Fruit fly (Drosophila melanogaster) whole organism, adult: ENCODE results near the gene Pxd.

Experiments used
- CG11617 ChIP-seq: fragments of 200-800 bp; sonication (Bioruptor generic); optimal IDR thresholded peaks from 2 replicates; lab custom pipeline; 2017; ENCODE audit warnings: mild to moderate bottlenecking, missing biosample characterization, missing genetic modification reagents, missing genetic modification characterization
- CG12768 ChIP-seq: fragments of 200-800 bp; sonication (Bioruptor generic); optimal IDR thresholded peaks from 2 replicates; lab custom pipeline; 2017; ENCODE audit warnings: missing biosample characterization, missing genetic modification characterization, mild to moderate bottlenecking, moderate library complexity, missing genetic modification reagents
- CG14711 ChIP-seq: fragments of 200-800 bp; sonication (Bioruptor generic); optimal IDR thresholded peaks from 2 replicates; lab custom pipeline; 2018; ENCODE audit warnings: missing biosample characterization, mild to moderate bottlenecking, missing genetic modification characterization, moderate library complexity
- CG1620 ChIP-seq: fragments of 200-800 bp; sonication (Bioruptor generic); optimal IDR thresholded peaks from 2 replicates; lab custom pipeline; 2016; ENCODE audit warnings: missing biosample characterization, missing genetic modification characterization
- CG33017 ChIP-seq: fragments of 200-800 bp; sonication (Bioruptor generic); optimal IDR thresholded peaks from 2 replicates; lab custom pipeline; 2018; ENCODE audit warnings: missing biosample characterization, mild to moderate bottlenecking, missing genetic modification characterization, moderate library complexity
- CG5204 ChIP-seq: fragments of 200-800 bp; sonication (Bioruptor generic); optimal IDR thresholded peaks from 2 replicates; lab custom pipeline; 2016; ENCODE audit warnings: missing biosample characterization, missing genetic modification characterization
- CG7045 ChIP-seq: fragments of 200-800 bp; sonication (Bioruptor generic); optimal IDR thresholded peaks from 2 replicates; lab custom pipeline; 2017; ENCODE audit warnings: missing biosample characterization, mild to moderate bottlenecking, missing genetic modification characterization
- CG7101 ChIP-seq: fragments of 200-800 bp; sonication (Bioruptor generic); optimal IDR thresholded peaks from 2 replicates; lab custom pipeline; 2018; ENCODE audit warnings: missing biosample characterization, mild to moderate bottlenecking, missing genetic modification characterization, moderate library complexity
- Clk ChIP-seq: fragments of 200-800 bp; sonication (Bioruptor generic); optimal IDR thresholded peaks from 2 replicates; lab custom pipeline; 2017; ENCODE audit warnings: missing biosample characterization, missing genetic modification characterization
- Crg-1 ChIP-seq: fragments of 200-800 bp; sonication (Bioruptor generic); optimal IDR thresholded peaks from 2 replicates; lab custom pipeline; 2016; ENCODE audit warnings: missing biosample characterization, missing genetic modification characterization
- Hr96 ChIP-seq: fragments of 200-800 bp; sonication (Bioruptor generic); optimal IDR thresholded peaks from 2 replicates; lab custom pipeline; 2016; ENCODE audit warnings: missing biosample characterization, missing genetic modification characterization
- Mnt ChIP-seq: fragments of 200-800 bp; sonication (Bioruptor generic); optimal IDR thresholded peaks from 2 replicates; lab custom pipeline; 2016; ENCODE audit warnings: missing biosample characterization, mild to moderate bottlenecking, missing genetic modification characterization
- bab1 ChIP-seq: fragments of 200-800 bp; sonication (Bioruptor generic); optimal IDR thresholded peaks from 3 replicates; lab custom pipeline; 2019; ENCODE audit warnings: missing biosample characterization, mild to moderate bottlenecking, missing genetic modification characterization, moderate library complexity
- cic ChIP-seq: fragments of 200-800 bp; sonication (Bioruptor generic); optimal IDR thresholded peaks from 2 replicates; lab custom pipeline; 2017; ENCODE audit warnings: missing biosample characterization, mild to moderate bottlenecking, missing genetic modification characterization, moderate library complexity
- cnc ChIP-seq, 2 experiments: fragments of >200 bp; optimal IDR thresholded peaks; 2 replicates each; lab custom pipeline; 2017
- kay ChIP-seq: fragments of 200-800 bp; sonication (Bioruptor generic); peaks from one replicate; lab custom pipeline; 2016; ENCODE audit warnings: missing biosample characterization, missing genetic modification characterization, borderline replicate concordance
- ovo ChIP-seq: fragments of 200-800 bp; sonication (Bioruptor generic); optimal IDR thresholded peaks from 2 replicates; lab custom pipeline; 2016; ENCODE audit warnings: missing biosample characterization, missing genetic modification characterization
- pad ChIP-seq: fragments of 200-800 bp; sonication (Bioruptor generic); optimal IDR thresholded peaks from 3 replicates; lab custom pipeline; 2017; ENCODE audit warnings: missing biosample characterization, missing genetic modification characterization, mild to moderate bottlenecking, moderate library complexity, missing genetic modification reagents
- tj ChIP-seq: fragments of 200-800 bp; sonication (Bioruptor generic); optimal IDR thresholded peaks from 3 replicates; lab custom pipeline; 2017; ENCODE audit warnings: missing biosample characterization, mild to moderate bottlenecking, missing genetic modification characterization, moderate library complexity
- toe ChIP-seq: fragments of 200-800 bp; sonication (Bioruptor generic); optimal IDR thresholded peaks from 2 replicates; lab custom pipeline; 2016; ENCODE audit warnings: missing biosample characterization, missing genetic modification characterization

Gene Pxd

DNA sequence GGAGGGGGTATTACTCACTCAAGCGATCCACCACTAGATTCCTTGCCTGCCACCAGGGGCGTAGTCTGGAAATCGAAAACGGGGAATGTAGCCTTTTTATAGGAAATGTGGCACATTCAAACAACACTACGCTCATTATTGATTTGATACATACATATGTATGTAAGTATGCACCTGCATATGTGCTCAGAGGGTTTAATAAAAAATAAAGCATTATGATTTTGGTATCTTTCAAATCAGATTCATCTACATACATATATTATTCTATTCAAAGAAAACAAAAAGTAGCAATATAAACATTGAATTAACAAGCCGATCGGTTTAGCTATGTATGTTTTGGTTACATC is 42.5 kb downstream of the Pxd start:
- no peak for TF ChIP-seq Clk (GFP tag; lab: Kevin White, UChicago)
- no peak for TF ChIP-seq Hr96 (GFP tag; lab: Kevin White, UChicago)
- TF ChIP-seq cic, result no peak
- TF ChIP-seq cnc (optimal IDR thresholded peaks at IDR 0.05; lab: Kevin White, UChicago), result no peak
- no peak for TF ChIP-seq CG11617
- TF ChIP-seq pad (GFP tag; lab: Kevin White, UChicago), result no peak
- no peak for TF ChIP-seq CG33017 (tag; lab: Kevin White, UChicago)
- no peak for TF ChIP-seq Mnt (GFP tag; lab: Kevin White, UChicago)
- TF ChIP-seq bab1 (GFP tag; lab: Kevin White, UChicago), result no peak
- TF ChIP-seq CG7045 (GFP tag; lab: Kevin White, UChicago), result no peak
- TF ChIP-seq CG14711, result no peak
- no peak for TF ChIP-seq CG7101
- no peak for TF ChIP-seq CG12768 (GFP tag; lab: Kevin White, UChicago)
- TF ChIP-seq toe (GFP tag; lab: Kevin White, UChicago), result no peak
- TF ChIP-seq kay (GFP tag; lab: Kevin White, UChicago), result no peak
- TF ChIP-seq CG1620 (GFP tag; lab: Kevin White, UChicago), result no peak

- peak; percentile 1 for TF ChIP-seq pad (GFP tag; lab: Kevin White, UChicago)
- peak; percentile 56 for TF ChIP-seq CG11617
- TF ChIP-seq CG12768 (GFP tag; lab: Kevin White, UChicago), result peak; percentile 57
- TF ChIP-seq CG1620 (GFP tag; lab: Kevin White, UChicago), result no peak
- peak; percentile 52 for TF ChIP-seq CG5204 (GFP tag; lab: Kevin White, UChicago)
- TF ChIP-seq CG7101, result peak; percentile 34
- no peak for TF ChIP-seq Clk (GFP tag; lab: Kevin White, UChicago)
- no peak for TF ChIP-seq CG14711
- no peak for TF ChIP-seq bab1 (GFP tag; lab: Kevin White, UChicago)
- no peak for TF ChIP-seq kay (GFP tag; lab: Kevin White, UChicago)
- peak; percentile 58 for TF ChIP-seq cic
- peak; percentile 68 for TF ChIP-seq tj
- TF ChIP-seq CG33017 (tag; lab: Kevin White, UChicago), result peak; percentile 4
- no peak for TF ChIP-seq ovo
- peak; percentile 78 for TF ChIP-seq Mnt (GFP tag; lab: Kevin White, UChicago)
- peak; percentile 28 for TF ChIP-seq Crg-1
- no peak for TF ChIP-seq CG7045 (GFP tag; lab: Kevin White, UChicago)
- no peak for TF ChIP-seq cnc (optimal IDR thresholded peaks at IDR 0.05; lab: Kevin White, UChicago)
- TF ChIP-seq Hr96 (GFP tag; lab: Kevin White, UChicago), result no peak
- peak; percentile 33 for TF ChIP-seq toe (GFP tag; lab: Kevin White, UChicago)
Observed at dm6 chr3R:17059100-17059810, 44.9 kb downstream of the Pxd start.

DNA sequence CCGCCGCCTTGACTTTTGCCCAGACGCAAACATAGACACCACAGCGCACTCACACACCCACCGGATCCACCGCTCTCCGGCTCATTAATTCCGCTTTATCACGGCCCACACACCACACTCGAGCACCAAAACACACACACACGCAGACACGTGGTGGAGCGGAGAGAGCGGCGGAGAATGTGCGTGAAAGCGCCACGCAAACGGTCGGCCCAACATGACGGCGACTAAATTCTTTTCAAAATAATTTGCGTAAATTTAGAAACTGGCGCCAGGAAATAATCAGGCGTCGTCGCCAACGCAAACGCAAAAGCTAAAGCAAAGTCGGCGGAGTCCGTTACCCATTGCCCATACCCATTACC is 45.4 kb downstream of the Pxd start:
- TF ChIP-seq CG1620 (GFP tag; lab: Kevin White, UChicago) (no peak), CG12768 (GFP tag; lab: Kevin White, UChicago) (no peak), cnc (optimal IDR thresholded peaks at IDR 0.05; lab: Kevin White, UChicago) (peak; percentile 4 to 56), ovo (no peak), Mnt (GFP tag; lab: Kevin White, UChicago) (peak; percentile 69), CG5204 (GFP tag; lab: Kevin White, UChicago) (no peak)

DNA sequence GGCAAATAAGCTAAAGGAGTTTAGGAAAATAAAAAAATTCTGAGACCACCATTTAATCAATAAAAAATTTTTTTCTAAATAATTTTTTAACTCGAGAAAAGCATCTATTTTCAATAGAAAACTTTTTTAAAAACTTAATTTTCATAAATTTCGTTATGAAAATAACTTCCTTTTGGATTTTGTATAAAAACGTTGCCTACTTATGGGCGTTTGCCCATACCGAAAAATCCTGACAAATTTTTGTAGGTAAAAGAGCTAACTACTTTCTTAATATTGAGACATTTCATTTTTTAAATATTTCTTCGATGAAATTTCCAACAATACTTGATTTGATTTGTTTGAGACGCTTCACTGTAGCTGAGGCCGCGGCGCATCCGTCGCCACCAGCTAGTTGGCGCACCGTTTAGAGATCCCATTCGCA is 45.9 kb downstream of the Pxd start:
- TF ChIP-seq CG11617, result peak; percentile 51
- TF ChIP-seq CG5204 (GFP tag; lab: Kevin White, UChicago), result peak; percentile 74
- TF ChIP-seq tj, result no peak
- peak; percentile 25 for TF ChIP-seq CG7101
- TF ChIP-seq Hr96 (GFP tag; lab: Kevin White, UChicago), result peak; percentile 42
- no peak for TF ChIP-seq CG12768 (GFP tag; lab: Kevin White, UChicago)
- no peak for TF ChIP-seq bab1 (GFP tag; lab: Kevin White, UChicago)
- peak; percentile 68 for TF ChIP-seq kay (GFP tag; lab: Kevin White, UChicago)
- no peak for TF ChIP-seq Crg-1
- peak; percentile 12 for TF ChIP-seq toe (GFP tag; lab: Kevin White, UChicago)
- TF ChIP-seq CG7045 (GFP tag; lab: Kevin White, UChicago), result peak; percentile 46

dm6 chr3R:17060809-17061394 is 46.5 kb downstream of the Pxd start:
- TF ChIP-seq pad (GFP tag; lab: Kevin White, UChicago), result no peak
- no peak for TF ChIP-seq CG12768 (GFP tag; lab: Kevin White, UChicago)
- peak; percentile 85 for TF ChIP-seq cic
- TF ChIP-seq CG1620 (GFP tag; lab: Kevin White, UChicago), result no peak
- no peak for TF ChIP-seq CG7045 (GFP tag; lab: Kevin White, UChicago)
- no peak for TF ChIP-seq Hr96 (GFP tag; lab: Kevin White, UChicago)
- peak; percentile 64 for TF ChIP-seq Mnt (GFP tag; lab: Kevin White, UChicago)
- no peak for TF ChIP-seq CG7101
- TF ChIP-seq cnc (optimal IDR thresholded peaks at IDR 0.05; lab: Kevin White, UChicago), result no peak

DNA sequence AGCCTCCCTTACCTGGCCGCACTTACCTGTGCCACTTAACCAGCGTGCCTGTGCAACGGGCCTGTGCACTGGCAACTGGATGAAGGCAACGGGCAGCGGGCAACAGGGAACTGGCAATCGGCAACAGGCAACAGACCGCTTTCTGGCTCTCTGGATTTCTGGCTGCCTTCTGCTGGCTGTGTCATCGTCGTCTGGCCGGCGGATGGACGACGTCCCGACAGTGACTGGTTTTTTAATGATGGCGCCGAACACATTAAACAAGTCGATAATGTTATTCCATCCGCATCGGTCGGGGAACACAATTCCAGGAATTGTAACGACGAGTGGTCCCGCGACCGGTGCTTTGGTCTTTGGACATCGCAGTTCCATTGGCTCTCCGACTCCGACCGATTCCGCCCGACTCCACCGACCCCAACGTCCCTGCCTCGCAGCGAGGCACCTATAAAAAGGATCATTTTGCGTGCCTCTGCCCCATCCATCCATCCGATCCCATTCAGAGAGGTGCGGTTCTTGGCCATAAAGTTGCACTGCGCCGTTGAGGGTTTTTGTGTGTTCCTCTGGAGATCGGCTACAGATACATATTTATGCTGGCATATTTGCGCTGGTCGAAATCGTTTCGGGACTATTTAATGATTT is 47.5 kb downstream of the Pxd start:
- TF ChIP-seq cnc (optimal IDR thresholded peaks at IDR 0.05; lab: Kevin White, UChicago), result no peak
- TF ChIP-seq CG14711, result no peak
- no peak for TF ChIP-seq CG12768 (GFP tag; lab: Kevin White, UChicago)
- no peak for TF ChIP-seq CG11617
- no peak for TF ChIP-seq bab1 (GFP tag; lab: Kevin White, UChicago)
- no peak for TF ChIP-seq pad (GFP tag; lab: Kevin White, UChicago)
- TF ChIP-seq CG5204 (GFP tag; lab: Kevin White, UChicago), result no peak
- TF ChIP-seq Hr96 (GFP tag; lab: Kevin White, UChicago), result no peak
- TF ChIP-seq tj, result no peak
- no peak for TF ChIP-seq Crg-1
- no peak for TF ChIP-seq ovo
- no peak for TF ChIP-seq CG1620 (GFP tag; lab: Kevin White, UChicago)
- no peak for TF ChIP-seq CG33017 (tag; lab: Kevin White, UChicago)
- no peak for TF ChIP-seq toe (GFP tag; lab: Kevin White, UChicago)
- TF ChIP-seq Clk (GFP tag; lab: Kevin White, UChicago), result no peak
